Worm (Caenorhabditis elegans): ENCODE measurements around the gene hcf-1.

The hcf-1 gene

ce11 chrIV:7816402-7817102 lies 42.5 kb upstream of the hcf-1 start (continued):
- no peak for TF ChIP-seq snpc-4 (tag; optimal IDR thresholded peaks at IDR 0.05)
- peak; percentile 53 for TF ChIP-seq pax-3 (tag; optimal IDR thresholded peaks at IDR 0.05)
- TF ChIP-seq ztf-4 (tag; optimal IDR thresholded peaks at IDR 0.05), result no peak
- TF ChIP-seq tbx-2 (tag; optimal IDR thresholded peaks at IDR 0.05), result peak; percentile 51
- no peak for TF ChIP-seq tlp-1 (tag; optimal IDR thresholded peaks at IDR 0.05)
- TF ChIP-seq unc-130 (tag; optimal IDR thresholded peaks at IDR 0.05), result peak; percentile 3
- peak; percentile 49 for TF ChIP-seq xbp-1 (tag; optimal IDR thresholded peaks at IDR 0.05)
- peak in 1 of 2 experiments; percentile 71 for TF ChIP-seq ztf-11 (tag; optimal IDR thresholded peaks at IDR 0.05)
- no peak for TF ChIP-seq nhr-28 (tag; optimal IDR thresholded peaks at IDR 0.05)
- TF ChIP-seq mef-2 (tag; optimal IDR thresholded peaks at IDR 0.05), result no peak
- TF ChIP-seq lir-3 (tag; optimal IDR thresholded peaks at IDR 0.05; ENCODE audit: poor library complexity), result peak; percentile 73
- no peak for TF ChIP-seq nhr-84 (tag; optimal IDR thresholded peaks at IDR 0.05)
- TF ChIP-seq efl-1 (optimal IDR thresholded peaks at IDR 0.05), result peak; percentile 53 to 89
- TF ChIP-seq efl-1 (GFP tag; optimal IDR thresholded peaks at IDR 0.05 in 1 of 2), result peak; percentile 87 to 99
- TF ChIP-seq vab-15 (tag; optimal IDR thresholded peaks at IDR 0.05), result no peak
- no peak for TF ChIP-seq unc-30 (tag; optimal IDR thresholded peaks at IDR 0.05)
- TF ChIP-seq lin-15B (tag; optimal IDR thresholded peaks at IDR 0.05), result no peak
- no peak for TF ChIP-seq fos-1 (tag; optimal IDR thresholded peaks at IDR 0.05)
- TF ChIP-seq isw-1 (GFP tag; IDR thresholded peaks at IDR 0.05), result peak; percentile 5; the same call in 1 of the 2 replicates
- TF ChIP-seq swsn-7 (tag; optimal IDR thresholded peaks at IDR 0.05), result peak; percentile 53
- TF ChIP-seq aha-1 (tag; optimal IDR thresholded peaks at IDR 0.05), result no peak
- no peak for TF ChIP-seq aly-2 (tag; optimal IDR thresholded peaks at IDR 0.05)
- no peak for TF ChIP-seq ceh-63 (GFP tag; optimal IDR thresholded peaks at IDR 0.05)
- TF ChIP-seq hpl-2 (GFP tag; optimal IDR thresholded peaks at IDR 0.05), result no peak
- no peak for TF ChIP-seq nhr-237 (tag; optimal IDR thresholded peaks at IDR 0.05)
- TF ChIP-seq skn-1 (tag; optimal IDR thresholded peaks at IDR 0.05), result peak; percentile 5
- peak; percentile 56 for TF ChIP-seq nhr-71 (tag; optimal IDR thresholded peaks at IDR 0.05)
- no peak for TF ChIP-seq unc-86 (tag; optimal IDR thresholded peaks at IDR 0.05)
- TF ChIP-seq elt-3 (tag; optimal IDR thresholded peaks at IDR 0.05), result peak in 1 of 6 experiments; percentile 2
- peak; percentile 64 for TF ChIP-seq sox-4 (tag; optimal IDR thresholded peaks at IDR 0.05)
- no peak for TF ChIP-seq hlh-4 (tag; optimal IDR thresholded peaks at IDR 0.05)
- peak; percentile 22 for TF ChIP-seq elt-2 (tag; optimal IDR thresholded peaks at IDR 0.05)
- TF ChIP-seq snu-23 (GFP tag; optimal IDR thresholded peaks at IDR 0.05), result peak; percentile 44
- TF ChIP-seq C04F5.9 (tag; optimal IDR thresholded peaks at IDR 0.05), result peak; percentile 40

- TF ChIP-seq nhr-12 (tag; optimal IDR thresholded peaks at IDR 0.05) (no peak), dsc-1 (tag; optimal IDR thresholded peaks at IDR 0.05) (peak; percentile 12), blmp-1 (tag; optimal IDR thresholded peaks at IDR 0.05) (peak; percentile 69), aly-2 (tag; optimal IDR thresholded peaks at IDR 0.05) (no peak), ceh-8 (GFP tag; optimal IDR thresholded peaks at IDR 0.05) (no peak), efl-1 (optimal IDR thresholded peaks at IDR 0.05) (peak; percentile 46 to 57), efl-1 (GFP tag; optimal IDR thresholded peaks at IDR 0.05 in 1 of 2) (peak; percentile 40 to 88), nhr-20 (tag; optimal IDR thresholded peaks at IDR 0.05) (peak; percentile 73), elt-3 (tag; optimal IDR thresholded peaks at IDR 0.05) (peak in 1 of 6 experiments; percentile 5), nhr-85 (tag) (peak; percentile 33), nhr-84 (tag; optimal IDR thresholded peaks at IDR 0.05) (no peak), tbx-2 (tag; optimal IDR thresholded peaks at IDR 0.05) (peak; percentile 28), fkh-8 (tag; optimal IDR thresholded peaks at IDR 0.05) (peak; percentile 2), nhr-47 (tag; optimal IDR thresholded peaks at IDR 0.05) (peak; percentile 29), snu-23 (GFP tag; optimal IDR thresholded peaks at IDR 0.05) (peak; percentile 70), swsn-7 (tag; optimal IDR thresholded peaks at IDR 0.05) (peak; percentile 28), ceh-82 (tag; optimal IDR thresholded peaks at IDR 0.05) (peak in 1 of 3 experiments; percentile 57), lsy-2 (tag; optimal IDR thresholded peaks at IDR 0.05) (peak; percentile 45 to 70), C16A3.4 (tag; optimal IDR thresholded peaks at IDR 0.05) (peak; percentile 25), mep-1 (tag; optimal IDR thresholded peaks at IDR 0.05) (peak; percentile 78), lin-35 (GFP tag; optimal IDR thresholded peaks at IDR 0.05) (peak; percentile 41 to 73), F16B12.6 (tag; optimal IDR thresholded peaks at IDR 0.05) (peak; percentile 15), xbp-1 (tag; optimal IDR thresholded peaks at IDR 0.05) (peak; percentile 18), rnt-1 (tag; optimal IDR thresholded peaks at IDR 0.05) (peak; percentile 23), mdl-1 (tag; optimal IDR thresholded peaks at IDR 0.05) (peak in 1 of 2 experiments; percentile 82), nhr-71 (tag; optimal IDR thresholded peaks at IDR 0.05) (peak; percentile 75), lin-14 (GFP tag; optimal IDR thresholded peaks at IDR 0.05) (peak; percentile 85), unc-86 (tag; optimal IDR thresholded peaks at IDR 0.05) (no peak), skn-1 (tag; optimal IDR thresholded peaks at IDR 0.05) (peak; percentile 21)
Measured at ce11 chrIV:7815683-7816183, 41.7 kb upstream of the hcf-1 start, which contains the start of gene cdgs-1. TSS of gene cdgs-1 (minus strand) at chrIV:7815733.
